Worm (Caenorhabditis elegans): ENCODE results near the gene T10C6.7.
"Not testable (repeated sequence)": the region's sequence is repeated elsewhere in the genome, so short reads cannot be mapped to it uniquely, and the experiment has no call there.

T10C6.7 gene

DNA sequence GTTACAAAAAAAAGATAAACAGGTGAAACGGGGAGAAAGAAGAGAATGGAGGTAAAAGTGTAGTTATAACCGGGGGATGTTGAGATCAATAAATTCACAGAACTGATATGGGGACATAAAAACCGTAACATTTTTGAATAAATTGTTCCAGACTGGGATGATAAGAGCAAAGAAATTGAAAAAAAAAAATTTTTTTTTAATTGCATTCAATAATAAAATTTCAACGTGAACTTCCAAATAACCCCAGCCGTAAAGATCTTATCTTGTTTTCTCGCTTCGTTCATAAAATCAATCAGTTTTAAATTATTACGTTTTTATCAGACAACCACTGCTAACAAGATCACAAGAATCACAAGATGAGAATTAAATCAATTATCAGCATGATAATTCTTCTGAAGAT lies 39.7 kb downstream of the T10C6.7 start, which contains the start of gene C06C6.7:
C06C6.7 (plus strand) TSS at position 301 of the 400 bp plus-strand sequence.
- TF ChIP-seq pax-1 (tag; optimal IDR thresholded peaks at IDR 0.05); che-1 (tag; optimal IDR thresholded peaks at IDR 0.05); ceh-45 (GFP tag; IDR thresholded peaks at IDR 0.05): not testable (repeated sequence)

DNA sequence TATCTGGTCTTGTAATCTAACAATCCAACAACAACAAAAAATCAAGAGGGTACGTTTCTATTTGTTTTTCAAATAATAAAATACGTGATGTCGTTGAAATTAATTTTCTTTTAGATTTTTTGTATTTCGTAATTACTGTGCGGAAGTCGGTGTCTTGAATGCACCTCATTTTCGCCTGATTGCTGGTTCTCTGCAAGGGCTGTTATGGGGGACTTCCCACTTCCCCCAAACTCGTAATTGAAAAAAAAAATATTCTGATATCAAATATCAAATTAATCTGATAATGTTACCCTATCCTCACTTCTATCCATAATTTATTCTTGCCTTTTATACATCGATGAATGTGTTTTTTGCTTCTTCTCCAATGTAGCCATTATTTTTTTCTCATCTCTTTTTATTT lies 43.4 kb downstream of the T10C6.7 start, which contains the start of gene F36G9.15:
F36G9.15 (minus strand) TSS at position 101 of the 400 bp plus-strand sequence.
- no peak for TF ChIP-seq sdc-2 (tag; optimal IDR thresholded peaks at IDR 0.05)
- no peak for TF ChIP-seq ceh-19 (GFP tag; optimal IDR thresholded peaks at IDR 0.05)

DNA sequence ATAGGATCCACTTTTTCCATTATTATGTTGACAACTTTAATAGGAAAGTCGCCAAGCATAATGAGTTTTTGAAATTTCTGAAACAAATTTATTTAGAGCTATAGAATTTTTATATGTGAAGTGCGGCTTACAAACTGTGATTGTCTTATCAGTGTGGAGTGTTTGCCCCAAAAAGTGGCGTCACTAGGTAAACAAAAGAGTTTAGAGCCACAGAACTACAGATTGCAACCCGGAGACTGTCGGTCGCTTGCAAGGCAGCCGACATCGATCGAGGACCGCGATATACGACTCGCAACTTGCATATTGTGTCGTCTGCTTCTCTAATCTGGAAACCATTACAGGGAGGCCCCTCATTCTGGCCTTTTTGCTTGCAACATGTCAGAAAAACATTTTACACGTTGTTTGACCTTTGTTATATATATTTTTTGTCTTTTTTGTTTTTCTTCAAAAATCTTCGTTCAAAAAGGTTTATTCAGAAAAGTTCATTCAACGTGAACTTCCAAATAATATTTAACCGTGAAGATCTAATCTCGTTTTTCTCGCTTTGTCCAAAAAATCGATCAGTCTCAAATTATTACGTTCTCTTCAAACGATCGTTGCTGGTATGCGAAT lies 48.7 kb downstream of the T10C6.7 start, which contains the start of the genes fbxa-99 and F36G9.13:
fbxa-99 (minus strand) TSS at position 122 of the 612 bp plus-strand sequence.
F36G9.13 (plus strand) TSS at position 562 of the 612 bp plus-strand sequence.
- TF ChIP-seq ceh-19 (GFP tag; optimal IDR thresholded peaks at IDR 0.05) (no peak), tbx-7 (tag; optimal IDR thresholded peaks at IDR 0.05) (no peak), ama-1 (optimal IDR thresholded peaks at IDR 0.05) (no peak), sdc-2 (tag; optimal IDR thresholded peaks at IDR 0.05) (no peak)

DNA sequence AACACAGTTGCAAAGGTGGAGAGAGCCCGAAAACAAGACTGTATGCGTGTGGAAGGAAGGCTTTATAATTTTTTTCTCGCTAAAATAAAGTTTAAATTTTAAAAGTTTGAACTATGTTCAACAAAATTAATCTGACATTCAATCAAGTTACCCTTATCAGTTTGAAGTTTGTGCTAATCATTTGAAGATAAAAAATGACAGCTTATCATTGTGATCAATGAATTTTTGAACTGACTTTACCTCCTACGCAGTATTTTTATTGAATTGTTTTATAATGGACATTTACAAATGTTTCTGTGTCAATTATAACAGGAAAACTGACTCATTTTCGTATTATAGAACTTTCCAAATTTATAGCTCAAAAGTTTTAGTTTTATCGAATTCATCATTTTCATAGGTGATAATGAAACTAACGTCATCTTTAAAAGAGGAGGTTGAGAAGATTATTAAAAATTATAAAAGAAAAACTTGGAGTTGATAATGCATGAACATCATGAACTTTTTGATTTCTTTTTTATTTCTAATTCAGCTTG lies 53.2 kb downstream of the T10C6.7 start, which contains the start of gene oac-20:
oac-20 (plus strand) TSS at position 483 of the 533 bp plus-strand sequence.
- TF ChIP-seq ceh-22 (tag; optimal IDR thresholded peaks at IDR 0.05) (no peak), pqm-1 (tag; optimal IDR thresholded peaks at IDR 0.05) (no peak), hlh-8 (tag; optimal IDR thresholded peaks at IDR 0.05) (no peak), ceh-48 (tag; optimal IDR thresholded peaks at IDR 0.05) (no peak), gmeb-2 (tag; optimal IDR thresholded peaks at IDR 0.05) (no peak), ceh-24 (tag; optimal IDR thresholded peaks at IDR 0.05) (no peak), K09A11.1 (tag; optimal IDR thresholded peaks at IDR 0.05; ENCODE audit: insufficient read depth) (no peak), pag-3 (tag; optimal IDR thresholded peaks at IDR 0.05; ENCODE audit: borderline replicate concordance) (no peak), ceh-9 (tag; optimal IDR thresholded peaks at IDR 0.05) (no peak), Y22D7AL.16 (tag; optimal IDR thresholded peaks at IDR 0.05) (no peak), zip-5 (tag; optimal IDR thresholded peaks at IDR 0.05) (no peak), sox-4 (tag; optimal IDR thresholded peaks at IDR 0.05) (no peak), ama-1 (optimal IDR thresholded peaks at IDR 0.05) (no peak), fax-1 (tag; optimal IDR thresholded peaks at IDR 0.05) (no peak), F13H6.1 (tag; optimal IDR thresholded peaks at IDR 0.05) (no peak), sox-2 (GFP tag; IDR thresholded peaks at IDR 0.05) (no peak), unc-42 (tag; optimal IDR thresholded peaks at IDR 0.05) (no peak)

Measured in whole organism, late embryonic.